Worm (Caenorhabditis elegans) whole organism, L4/young adult: Measurements from ENCODE around the gene irld-49.

Experiments used
- W03F9.2 ChIP-seq: fragments of 150-350 bp; optimal IDR thresholded peaks from 2 replicates; lab custom pipeline; 2014; ENCODE audit warnings: missing biosample characterization, missing genetic modification characterization
- dao-5 ChIP-seq: sonication (generic microtip); optimal IDR thresholded peaks from 2 replicates; lab custom pipeline; 2016; ENCODE audit warnings: missing genotype, missing genetic modification characterization, moderate library complexity, missing compliant biosample characterization
- him-1 ChIP-seq: sonication (generic microtip); optimal IDR thresholded peaks from 2 replicates; lab custom pipeline; 2016; ENCODE audit warnings: missing genotype, missing genetic modification reagents, missing genetic modification characterization, missing compliant biosample characterization

- no peak for TF ChIP-seq W03F9.2 (tag; lab: Kevin White, UChicago)
- no peak for TF ChIP-seq him-1 (tag; lab: Kevin White, UChicago)
- TF ChIP-seq dao-5, result no peak
Observed at ce11 chrII:2939681-2940080, 4.3 kb upstream of the irld-49 start.
